Fruit fly (Drosophila melanogaster) whole organism, embryonic: ENCODE measurements around the gene fmt.
A peak's percentile ranks its signal among the peaks of the same experiment; 100 is the strongest.

Experiments used
- CG10543 ChIP-seq: fragments of 200-800 bp; sonication (Bioruptor generic); optimal IDR thresholded peaks from 3 replicates; lab custom pipeline; 2017; ENCODE audit warnings: missing biosample characterization, mild to moderate bottlenecking, missing genetic modification characterization, moderate library complexity
- CG11085 ChIP-seq: fragments of 200-800 bp; sonication (Bioruptor generic); IDR thresholded peaks from 2 replicates; pipeline ENCODE4 v1.3.6; 2022; ENCODE audit warnings: missing biosample characterization, missing genetic modification characterization
- CG11398 ChIP-seq: fragments of 200-800 bp; sonication (Bioruptor generic); optimal IDR thresholded peaks from 2 replicates; lab custom pipeline; 2016; ENCODE audit warnings: missing biosample characterization, missing genetic modification characterization
- CG12071 ChIP-seq: fragments of 200-800 bp; sonication (Bioruptor generic); optimal IDR thresholded peaks from 3 replicates; lab custom pipeline; 2018; ENCODE audit warnings: missing biosample characterization, mild to moderate bottlenecking, missing genetic modification characterization
- CG14014 ChIP-seq: fragments of 200-800 bp; sonication (Bioruptor generic); IDR thresholded peaks from 2 replicates; pipeline ENCODE4 v1.3.6; 2022; ENCODE audit warnings: missing biosample characterization, missing genetic modification characterization
- CG15269 ChIP-seq: fragments of 200-800 bp; sonication (Bioruptor generic); optimal IDR thresholded peaks from 2 replicates; lab custom pipeline; 2018; ENCODE audit warnings: missing biosample characterization, mild to moderate bottlenecking, missing genetic modification characterization, moderate library complexity
- CG15479 ChIP-seq: fragments of 200-800 bp; sonication (Bioruptor generic); optimal IDR thresholded peaks from 3 replicates; lab custom pipeline; 2019; ENCODE audit warnings: missing biosample characterization, mild to moderate bottlenecking, missing genetic modification characterization, moderate library complexity
- CG16813 ChIP-seq: fragments of 200-800 bp; sonication (Bioruptor generic); IDR thresholded peaks from 3 replicates; pipeline ENCODE4 v1.3.6; 2022; ENCODE audit warnings: missing biosample characterization, missing genetic modification characterization; ENCODE audit not compliant: partially characterized antibody
- CG17186 ChIP-seq: fragments of 200-800 bp; sonication (Bioruptor generic); optimal IDR thresholded peaks from 3 replicates; lab custom pipeline; 2017; ENCODE audit warnings: missing biosample characterization, missing genetic modification reagents, missing genetic modification characterization
- CG18262 ChIP-seq: fragments of 200-800 bp; optimal IDR thresholded peaks from 3 replicates; lab custom pipeline; 2019; ENCODE audit warnings: missing biosample characterization, mild to moderate bottlenecking, missing genetic modification characterization, moderate library complexity
- CG18764 ChIP-seq: fragments of 200-800 bp; sonication (Bioruptor generic); optimal IDR thresholded peaks from 3 replicates; lab custom pipeline; 2016; ENCODE audit warnings: missing biosample characterization, missing genetic modification characterization
- CG3847 ChIP-seq: fragments of 200-800 bp; sonication (Bioruptor generic); IDR thresholded peaks from 2 replicates; pipeline ENCODE4 v1.3.6; 2022; ENCODE audit warnings: missing biosample characterization, missing genetic modification characterization
- CG4404 ChIP-seq: fragments of 200-800 bp; sonication (Bioruptor generic); IDR thresholded peaks from 2 replicates; pipeline ENCODE4 v1.3.6; 2022; ENCODE audit warnings: missing biosample characterization, missing genetic modification characterization
- CG6254 ChIP-seq: fragments of 200-800 bp; sonication (Bioruptor generic); optimal IDR thresholded peaks from 3 replicates; lab custom pipeline; 2017; ENCODE audit warnings: mild to moderate bottlenecking, missing biosample characterization, missing genetic modification reagents, missing genetic modification characterization
- CG7745 ChIP-seq: fragments of 200-800 bp; sonication (Bioruptor generic); optimal IDR thresholded peaks from 2 replicates; lab custom pipeline; 2018; ENCODE audit warnings: missing biosample characterization, mild to moderate bottlenecking, missing genetic modification characterization, moderate library complexity
- CG7928 ChIP-seq: fragments of 200-800 bp; sonication (Bioruptor generic); optimal IDR thresholded peaks from 2 replicates; lab custom pipeline; 2017; ENCODE audit warnings: missing biosample characterization, mild to moderate bottlenecking, missing genetic modification characterization
- CG9609 ChIP-seq: fragments of 200-800 bp; sonication (Bioruptor generic); optimal IDR thresholded peaks from 3 replicates; lab custom pipeline; 2016; ENCODE audit warnings: missing biosample characterization, missing genetic modification characterization
- Eip74EF ChIP-seq, 2 experiments: fragments of 200-800 bp in 1 of 2; fragments of >200 bp in 1 of 2; sonication (Bioruptor generic) in 1 of 2; optimal IDR thresholded peaks; 2 replicates each; lab custom pipeline; 2017 to 2019; ENCODE audit warnings: missing biosample characterization in 2 of 2, missing genetic modification characterization in 2 of 2, mild to moderate bottlenecking in 1 of 2, moderate library complexity in 1 of 2
- Fer1 ChIP-seq: fragments of 200-800 bp; sonication (Bioruptor generic); optimal IDR thresholded peaks from 2 replicates; lab custom pipeline; 2017; ENCODE audit warnings: missing biosample characterization, mild to moderate bottlenecking, missing genetic modification characterization
- Gug ChIP-seq: fragments of 200-800 bp; sonication (Bioruptor generic); IDR thresholded peaks from 4 replicates; pipeline ENCODE4 v1.3.6; 2022; ENCODE audit warnings: missing biosample characterization, missing genetic modification characterization
- HmgZ ChIP-seq: fragments of 200-800 bp; sonication (Bioruptor generic); optimal IDR thresholded peaks from 2 replicates; lab custom pipeline; 2018; ENCODE audit warnings: missing biosample characterization, mild to moderate bottlenecking, missing genetic modification characterization
- Lhr ChIP-seq: fragments of 200-800 bp; sonication (Bioruptor generic); optimal IDR thresholded peaks from 3 replicates; lab custom pipeline; 2017; ENCODE audit warnings: mild to moderate bottlenecking, missing biosample characterization, missing genetic modification reagents, missing genetic modification characterization
- Lpt ChIP-seq: fragments of >200 bp; optimal IDR thresholded peaks from 2 replicates; lab custom pipeline; 2018; ENCODE audit warnings: missing biosample characterization, missing genetic modification characterization
- Myb ChIP-seq: fragments of 200-800 bp; sonication (Bioruptor generic); optimal IDR thresholded peaks from 2 replicates; lab custom pipeline; 2016; ENCODE audit warnings: missing biosample characterization, missing genetic modification characterization
- NC2α ChIP-seq: fragments of 200-800 bp; sonication (Bioruptor generic); optimal IDR thresholded peaks from 2 replicates; lab custom pipeline; 2016; ENCODE audit warnings: missing biosample characterization, missing genetic modification characterization
- Nf-YC ChIP-seq: fragments of 200-800 bp; optimal IDR thresholded peaks from 3 replicates; lab custom pipeline; 2019; ENCODE audit warnings: missing biosample characterization, mild to moderate bottlenecking, missing genetic modification characterization, moderate library complexity
- ash1 ChIP-seq: fragments of 200-800 bp; sonication (Bioruptor generic); optimal IDR thresholded peaks from 2 replicates; lab custom pipeline; 2018; ENCODE audit warnings: missing biosample characterization, mild to moderate bottlenecking, missing genetic modification characterization
- az2 ChIP-seq: fragments of 200-800 bp; sonication (Bioruptor generic); optimal IDR thresholded peaks from 3 replicates; lab custom pipeline; 2016; ENCODE audit warnings: missing biosample characterization, missing genetic modification characterization
- crp ChIP-seq, 2 experiments: fragments of 200-800 bp; sonication (Bioruptor generic); optimal IDR thresholded peaks; 2 replicates in 1 of 2; 3 replicates in 1 of 2; lab custom pipeline; 2017; ENCODE audit warnings: missing biosample characterization in 2 of 2, missing genetic modification characterization in 2 of 2, mild to moderate bottlenecking in 1 of 2, moderate library complexity in 1 of 2
- cwo ChIP-seq: fragments of 200-800 bp; sonication (Bioruptor generic); optimal IDR thresholded peaks from 3 replicates; lab custom pipeline; 2017; ENCODE audit warnings: missing biosample characterization, missing genetic modification characterization, mild to moderate bottlenecking, moderate library complexity, missing genetic modification reagents
- dati ChIP-seq: fragments of 200-800 bp; sonication (Bioruptor generic); IDR thresholded peaks from 2 replicates; pipeline ENCODE4 v1.3.6; 2022; ENCODE audit warnings: missing biosample characterization, missing genetic modification characterization
- eve ChIP-seq, 2 experiments: fragments of >200 bp; optimal IDR thresholded peaks; 2 replicates each; lab custom pipeline; 2017; ENCODE audit warnings: missing biosample characterization in 2 of 2, missing genetic modification characterization in 2 of 2
- exex ChIP-seq: fragments of 200-800 bp; sonication (Bioruptor generic); optimal IDR thresholded peaks from 4 replicates; lab custom pipeline; 2018; ENCODE audit warnings: missing biosample characterization, mild to moderate bottlenecking, missing genetic modification characterization, moderate library complexity
- eyg ChIP-seq: fragments of 200-800 bp; sonication (Bioruptor generic); optimal IDR thresholded peaks from 3 replicates; lab custom pipeline; 2016; ENCODE audit warnings: missing biosample characterization, missing genetic modification characterization
- fru ChIP-seq: fragments of >200 bp; optimal IDR thresholded peaks from 2 replicates; lab custom pipeline; 2017
- ftz-f1 ChIP-seq: fragments of 200-800 bp; sonication (Bioruptor generic); optimal IDR thresholded peaks from 2 replicates; lab custom pipeline; 2016; ENCODE audit warnings: missing biosample characterization, missing genetic modification characterization
- hb ChIP-seq: fragments of 200-800 bp; sonication (Bioruptor generic); IDR thresholded peaks from 3 replicates; pipeline ENCODE4 v1.3.6; 2022; ENCODE audit warnings: missing biosample characterization, missing genetic modification characterization; ENCODE audit not compliant: partially characterized antibody
- her ChIP-seq: fragments of 200-800 bp; sonication (Bioruptor generic); optimal IDR thresholded peaks from 2 replicates; lab custom pipeline; 2016; ENCODE audit warnings: missing biosample characterization, missing genetic modification characterization
- insv ChIP-seq, 2 experiments: fragments of 200-800 bp; sonication (Bioruptor generic); optimal IDR thresholded peaks; 3 replicates each; lab custom pipeline; 2016 to 2018; ENCODE audit warnings: missing biosample characterization in 2 of 2, missing genetic modification characterization in 2 of 2
- inv ChIP-seq: fragments of 200-800 bp; sonication (Bioruptor generic); IDR thresholded peaks from 2 replicates; pipeline ENCODE4 v1.3.6; 2022; ENCODE audit warnings: missing biosample characterization, missing genetic modification characterization; ENCODE audit not compliant: partially characterized antibody
- klu ChIP-seq: fragments of 200-800 bp; sonication (Bioruptor generic); IDR thresholded peaks from 2 replicates; pipeline ENCODE4 v1.3.6; 2022; ENCODE audit warnings: missing biosample characterization, missing genetic modification characterization
- mam ChIP-seq: fragments of 200-800 bp; sonication (Bioruptor generic); optimal IDR thresholded peaks from 3 replicates; lab custom pipeline; 2016; ENCODE audit warnings: missing biosample characterization, missing genetic modification characterization
- nerfin-2 ChIP-seq: fragments of 200-800 bp; sonication (Bioruptor generic); IDR thresholded peaks from 2 replicates; pipeline ENCODE4 v1.3.6; 2022; ENCODE audit warnings: missing biosample characterization, missing genetic modification characterization; ENCODE audit not compliant: partially characterized antibody
- oc ChIP-seq: fragments of 200-800 bp; sonication (Bioruptor generic); optimal IDR thresholded peaks from 2 replicates; lab custom pipeline; 2018; ENCODE audit warnings: missing biosample characterization, mild to moderate bottlenecking, missing genetic modification characterization, moderate library complexity
- seq ChIP-seq: fragments of 200-800 bp; sonication (Bioruptor generic); IDR thresholded peaks from 2 replicates; pipeline ENCODE4 v1.3.6; 2022; ENCODE audit warnings: missing biosample characterization, missing genetic modification characterization
- slbo ChIP-seq: fragments of 200-800 bp; sonication (Bioruptor generic); IDR thresholded peaks from 2 replicates; pipeline ENCODE4 v1.3.6; 2022; ENCODE audit warnings: missing biosample characterization, missing genetic modification characterization
- so ChIP-seq: fragments of 200-800 bp; sonication (Bioruptor generic); IDR thresholded peaks from 3 replicates; pipeline ENCODE4 v1.3.6; 2022; ENCODE audit warnings: missing biosample characterization, missing genetic modification characterization
- unc-4 ChIP-seq: fragments of 200-800 bp; sonication (Bioruptor generic); IDR thresholded peaks from 2 replicates; pipeline ENCODE4 v1.3.6; 2022; ENCODE audit warnings: missing biosample characterization, missing genetic modification characterization; ENCODE audit not compliant: partially characterized antibody
- wek ChIP-seq: fragments of 200-800 bp; sonication (Bioruptor generic); optimal IDR thresholded peaks from 3 replicates; lab custom pipeline; 2018; ENCODE audit warnings: missing biosample characterization, mild to moderate bottlenecking, missing genetic modification characterization, moderate library complexity
- zfh1 ChIP-seq: fragments of 200-800 bp; sonication (Bioruptor generic); IDR thresholded peaks from 3 replicates; pipeline ENCODE4 v1.3.6; 2022; ENCODE audit warnings: missing biosample characterization, missing genetic modification characterization

fmt gene

DNA sequence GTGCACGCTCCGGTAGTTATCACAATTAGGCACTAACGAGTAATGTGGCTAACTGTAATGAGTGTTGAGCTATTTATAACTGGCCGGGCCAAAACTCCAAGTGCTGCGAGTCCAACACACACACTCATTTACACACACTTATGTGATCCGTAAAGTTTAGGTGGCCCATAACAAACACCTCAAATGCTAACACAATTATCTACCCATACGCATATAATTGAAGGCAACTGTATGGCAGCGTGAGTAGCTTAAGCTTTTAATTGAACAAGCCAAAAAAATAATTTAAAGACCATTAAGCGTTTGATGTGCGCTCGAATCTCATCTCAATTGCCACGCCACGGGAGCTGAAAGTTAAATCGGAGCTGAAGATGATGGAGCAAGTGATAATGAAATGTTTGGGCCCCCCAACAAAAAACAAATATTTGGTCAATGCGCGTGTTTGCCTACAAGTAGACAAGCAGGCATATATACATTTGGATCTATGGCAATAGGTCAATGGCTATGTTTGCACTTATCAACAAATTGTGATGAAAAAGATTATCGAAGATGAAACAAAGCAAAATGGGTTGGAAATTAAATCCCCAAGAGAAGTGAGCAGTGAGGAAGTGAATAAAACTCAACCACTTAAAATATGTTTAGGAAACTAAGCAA is 33.6 kb downstream of the fmt start, which contains the start of gene Cpr65Av (continued):
- TF ChIP-seq CG10543: no peak
- TF ChIP-seq CG18764: no peak
- TF ChIP-seq fru (lab: Kevin White, UChicago): no peak
- no peak for TF ChIP-seq klu (GFP tag; lab: Robert Waterston, UW)
- TF ChIP-seq ash1 (GFP tag; lab: Kevin White, UChicago): no peak
- no peak for TF ChIP-seq mam (GFP tag; lab: Kevin White, UChicago)
- no peak for TF ChIP-seq NC2α (GFP tag; lab: Kevin White, UChicago)
- peak; percentile 22 for TF ChIP-seq oc (tag; lab: Kevin White, UChicago)
- TF ChIP-seq Fer1 (GFP tag; lab: Kevin White, UChicago): peak; percentile 25
- TF ChIP-seq CG18262 (tag; lab: Kevin White, UChicago): no peak
- TF ChIP-seq zfh1 (GFP tag; lab: Robert Waterston, UW): no peak
- TF ChIP-seq dati (GFP tag; lab: Robert Waterston, UW): no peak
- TF ChIP-seq CG6254 (GFP tag; lab: Kevin White, UChicago): no peak
- no peak for TF ChIP-seq so
- TF ChIP-seq CG11085 (GFP tag; lab: Robert Waterston, UW): no peak
- TF ChIP-seq seq (GFP tag; lab: Robert Waterston, UW): no peak
- TF ChIP-seq insv (GFP tag; optimal IDR thresholded peaks at IDR 0.05; lab: Kevin White, UChicago): no peak
- no peak for TF ChIP-seq inv (GFP tag; lab: Robert Waterston, UW)
- no peak for TF ChIP-seq hb (GFP tag; lab: Robert Waterston, UW)
- TF ChIP-seq Eip74EF (GFP tag; optimal IDR thresholded peaks at IDR 0.05; lab: Kevin White, UChicago): peak in 1 of 2 experiments; percentile 11
- no peak for TF ChIP-seq CG9609 (GFP tag; lab: Kevin White, UChicago)
- TF ChIP-seq CG17186 (GFP tag; lab: Kevin White, UChicago): no peak
- no peak for TF ChIP-seq CG15479
- TF ChIP-seq az2 (GFP tag; lab: Kevin White, UChicago): no peak
- TF ChIP-seq her (GFP tag; lab: Kevin White, UChicago): no peak
- no peak for TF ChIP-seq cwo
- peak in 1 of 2 experiments; percentile 21 for TF ChIP-seq eve (GFP tag; optimal IDR thresholded peaks at IDR 0.05; lab: Kevin White, UChicago)
- no peak for TF ChIP-seq Gug (GFP tag; lab: Robert Waterston, UW)
- no peak for TF ChIP-seq Myb
- peak; percentile 17 for TF ChIP-seq CG12071 (GFP tag; lab: Kevin White, UChicago)
- no peak for TF ChIP-seq Nf-YC
- TF ChIP-seq Lpt (GFP tag; lab: Kevin White, UChicago): no peak
- TF ChIP-seq CG7928 (GFP tag; lab: Kevin White, UChicago): no peak
- no peak for TF ChIP-seq crp (GFP tag; optimal IDR thresholded peaks at IDR 0.05; lab: Kevin White, UChicago)
- TF ChIP-seq CG7745 (tag; lab: Kevin White, UChicago): no peak
- peak; percentile 10 for TF ChIP-seq CG15269
- no peak for TF ChIP-seq CG16813
- TF ChIP-seq ftz-f1 (GFP tag; lab: Kevin White, UChicago): no peak
- no peak for TF ChIP-seq Lhr (GFP tag; lab: Kevin White, UChicago)
- no peak for TF ChIP-seq HmgZ (tag; lab: Kevin White, UChicago)
- TF ChIP-seq CG4404 (GFP tag; lab: Robert Waterston, UW): no peak
- TF ChIP-seq unc-4 (GFP tag; lab: Robert Waterston, UW): no peak
- TF ChIP-seq nerfin-2 (GFP tag; lab: Robert Waterston, UW): no peak
- no peak for TF ChIP-seq eyg
- TF ChIP-seq wek (GFP tag; lab: Kevin White, UChicago): peak; percentile 50
- no peak for TF ChIP-seq slbo (GFP tag; lab: Robert Waterston, UW)
- TF ChIP-seq exex (tag; lab: Kevin White, UChicago): no peak
- no peak for TF ChIP-seq CG11398
- TF ChIP-seq CG3847: no peak
- peak; percentile 34; the same call in 1 of the 2 replicates for TF ChIP-seq CG14014
